Fruit fly (Drosophila melanogaster) whole organism, embryonic: Measurements from ENCODE around the gene PsGEF.

Experiments
- Ada2b ChIP-seq: fragments of 200-800 bp; sonication (Bioruptor generic); IDR thresholded peaks from 2 replicates; pipeline ENCODE4 v1.3.6; 2022; ENCODE audit warnings: missing biosample characterization, missing genetic modification characterization
- Antp ChIP-seq: fragments of 200-800 bp; sonication (Bioruptor generic); optimal IDR thresholded peaks from 3 replicates; lab custom pipeline; 2016; ENCODE audit warnings: missing biosample characterization, missing genetic modification characterization
- CG10366 ChIP-seq: fragments of 200-800 bp; sonication (Bioruptor generic); IDR thresholded peaks from 2 replicates; pipeline ENCODE4 v1.3.6; 2022; ENCODE audit warnings: missing biosample characterization, missing genetic modification characterization
- CG12769 ChIP-seq: fragments of 200-800 bp; sonication (Bioruptor generic); optimal IDR thresholded peaks from 2 replicates; lab custom pipeline; 2019; ENCODE audit warnings: missing biosample characterization, mild to moderate bottlenecking, missing genetic modification characterization, moderate library complexity
- CG13775 ChIP-seq: fragments of 200-800 bp; sonication (Bioruptor generic); optimal IDR thresholded peaks from 3 replicates; lab custom pipeline; 2017; ENCODE audit warnings: missing biosample characterization, mild to moderate bottlenecking, missing genetic modification characterization
- CG14050 ChIP-seq: fragments of 200-800 bp; sonication (Bioruptor generic); IDR thresholded peaks from 3 replicates; pipeline ENCODE4 v1.3.6; 2022; ENCODE audit warnings: missing biosample characterization, missing genetic modification characterization
- CG15073 ChIP-seq: fragments of 200-800 bp; sonication (Bioruptor generic); optimal IDR thresholded peaks from 2 replicates; lab custom pipeline; 2016; ENCODE audit warnings: missing biosample characterization, missing genetic modification characterization
- CG15696 ChIP-seq: fragments of 200-800 bp; sonication (Bioruptor generic); optimal IDR thresholded peaks from 2 replicates; lab custom pipeline; 2019; ENCODE audit warnings: missing biosample characterization, mild to moderate bottlenecking, missing genetic modification characterization, moderate library complexity
- CG18599 ChIP-seq: fragments of 200-800 bp; sonication (Bioruptor generic); optimal IDR thresholded peaks from 3 replicates; lab custom pipeline; 2017; ENCODE audit warnings: missing biosample characterization, missing genetic modification characterization, mild to moderate bottlenecking, moderate library complexity, missing genetic modification reagents
- CG3065 ChIP-seq: fragments of 200-800 bp; sonication (Bioruptor generic); optimal IDR thresholded peaks from 2 replicates; lab custom pipeline; 2016; ENCODE audit warnings: missing biosample characterization, missing genetic modification characterization
- CG5245 ChIP-seq: fragments of 200-800 bp; sonication (Bioruptor generic); optimal IDR thresholded peaks from 3 replicates; lab custom pipeline; 2016; ENCODE audit warnings: missing biosample characterization, missing genetic modification characterization
- CG7786 ChIP-seq: fragments of 200-800 bp; sonication (Bioruptor generic); optimal IDR thresholded peaks from 2 replicates; lab custom pipeline; 2016; ENCODE audit warnings: missing biosample characterization, missing genetic modification characterization
- CG9797 ChIP-seq: fragments of 200-800 bp; sonication (Bioruptor generic); optimal IDR thresholded peaks from 3 replicates; lab custom pipeline; 2018; ENCODE audit warnings: missing biosample characterization, mild to moderate bottlenecking, missing genetic modification characterization
- CTCF ChIP-seq: fragments of 200-800 bp; sonication (Bioruptor generic); optimal IDR thresholded peaks from 2 replicates; lab custom pipeline; 2017; ENCODE audit warnings: missing biosample characterization, mild to moderate bottlenecking, missing genetic modification characterization, moderate library complexity
- Dfd ChIP-seq, 2 experiments: fragments of >200 bp; optimal IDR thresholded peaks; 2 replicates each; lab custom pipeline; 2017; ENCODE audit warnings: missing biosample characterization in 2 of 2, missing genetic modification characterization in 2 of 2
- Dp ChIP-seq: fragments of 200-800 bp; sonication (Bioruptor generic); optimal IDR thresholded peaks from 2 replicates; lab custom pipeline; 2018; ENCODE audit warnings: missing biosample characterization, mild to moderate bottlenecking, missing genetic modification characterization, moderate library complexity
- Ets65A ChIP-seq: fragments of 200-800 bp; sonication (Bioruptor generic); peaks from one replicate; lab custom pipeline; 2016; ENCODE audit warnings: missing biosample characterization, missing genetic modification characterization
- HLH3B ChIP-seq: fragments of 200-800 bp; sonication (Bioruptor generic); IDR thresholded peaks from 2 replicates; pipeline ENCODE4 v1.3.6; 2022; ENCODE audit warnings: missing biosample characterization, missing genetic modification characterization
- HLHmδ ChIP-seq: fragments of 200-800 bp; sonication (Bioruptor generic); optimal IDR thresholded peaks from 2 replicates; lab custom pipeline; 2018; ENCODE audit warnings: missing biosample characterization, mild to moderate bottlenecking, missing genetic modification characterization, moderate library complexity
- Mes4 ChIP-seq: fragments of 200-800 bp; sonication (Bioruptor generic); optimal IDR thresholded peaks from 2 replicates; lab custom pipeline; 2016; ENCODE audit warnings: missing biosample characterization, missing genetic modification characterization
- Neu2 ChIP-seq: fragments of 200-800 bp; sonication (Bioruptor generic); optimal IDR thresholded peaks from 3 replicates; lab custom pipeline; 2016; ENCODE audit warnings: missing biosample characterization, missing genetic modification characterization, borderline replicate concordance
- Oli ChIP-seq: fragments of 200-800 bp; sonication (Bioruptor generic); optimal IDR thresholded peaks from 2 replicates; lab custom pipeline; 2018; ENCODE audit warnings: missing biosample characterization, mild to moderate bottlenecking, missing genetic modification characterization, moderate library complexity
- Sox102F ChIP-seq: fragments of 200-800 bp; sonication (Bioruptor generic); optimal IDR thresholded peaks from 2 replicates; lab custom pipeline; 2018; ENCODE audit warnings: missing biosample characterization, mild to moderate bottlenecking, missing genetic modification characterization, moderate library complexity
- Spps ChIP-seq: fragments of 200-800 bp; sonication (Bioruptor generic); optimal IDR thresholded peaks from 2 replicates; lab custom pipeline; 2018; ENCODE audit warnings: missing biosample characterization, mild to moderate bottlenecking, missing genetic modification characterization
- Ssrp ChIP-seq: fragments of 200-800 bp; sonication (Bioruptor generic); optimal IDR thresholded peaks from 2 replicates; lab custom pipeline; 2018; ENCODE audit warnings: missing biosample characterization, mild to moderate bottlenecking, missing genetic modification characterization, moderate library complexity
- Stat92E ChIP-seq, 3 experiments: fragments of >200 bp in 2 of 3; fragments of 200-800 bp in 1 of 3; sonication (Bioruptor generic) in 1 of 3; optimal IDR thresholded peaks; 2 replicates each; lab custom pipeline; 2017 to 2019; ENCODE audit warnings: missing biosample characterization in 3 of 3, missing genetic modification characterization in 3 of 3, mild to moderate bottlenecking in 1 of 3, moderate library complexity in 1 of 3
- TFAM ChIP-seq: fragments of 200-800 bp; sonication (Bioruptor generic); optimal IDR thresholded peaks from 2 replicates; lab custom pipeline; 2017; ENCODE audit warnings: missing biosample characterization, missing genetic modification characterization, inconsistent platforms
- al ChIP-seq: fragments of 200-800 bp; sonication (Bioruptor generic); IDR thresholded peaks from 2 replicates; pipeline ENCODE4 v1.3.6; 2022; ENCODE audit warnings: missing biosample characterization, missing genetic modification characterization
- ase ChIP-seq: fragments of 200-800 bp; sonication (Bioruptor generic); IDR thresholded peaks from 3 replicates; pipeline ENCODE4 v1.3.6; 2022; ENCODE audit warnings: missing biosample characterization, missing genetic modification characterization
- bigmax ChIP-seq: fragments of 200-800 bp; sonication (Bioruptor generic); optimal IDR thresholded peaks from 2 replicates; lab custom pipeline; 2018; ENCODE audit warnings: missing biosample characterization, mild to moderate bottlenecking, missing genetic modification characterization
- chn ChIP-seq: fragments of 200-800 bp; sonication (Bioruptor generic); optimal IDR thresholded peaks from 2 replicates; lab custom pipeline; 2016; ENCODE audit warnings: missing biosample characterization, missing genetic modification characterization
- crp ChIP-seq, 2 experiments: fragments of 200-800 bp; sonication (Bioruptor generic); optimal IDR thresholded peaks; 2 replicates in 1 of 2; 3 replicates in 1 of 2; lab custom pipeline; 2017; ENCODE audit warnings: missing biosample characterization in 2 of 2, missing genetic modification characterization in 2 of 2, mild to moderate bottlenecking in 1 of 2, moderate library complexity in 1 of 2
- dpn ChIP-seq, 2 experiments: fragments of 200-800 bp; sonication (Bioruptor generic); optimal IDR thresholded peaks; 3 replicates each; lab custom pipeline; 2016; ENCODE audit warnings: missing biosample characterization in 2 of 2, missing genetic modification characterization in 2 of 2
- emc ChIP-seq: fragments of 200-800 bp; sonication (Bioruptor generic); optimal IDR thresholded peaks from 2 replicates; lab custom pipeline; 2016; ENCODE audit warnings: missing biosample characterization, missing genetic modification characterization
- fru ChIP-seq: fragments of >200 bp; optimal IDR thresholded peaks from 2 replicates; lab custom pipeline; 2017
- grn ChIP-seq: fragments of 200-800 bp; sonication (Bioruptor generic); optimal IDR thresholded peaks from 3 replicates; lab custom pipeline; 2017; ENCODE audit warnings: missing biosample characterization, missing genetic modification characterization
- kni ChIP-seq: fragments of 200-800 bp; sonication (Bioruptor generic); optimal IDR thresholded peaks from 3 replicates; lab custom pipeline; 2017; ENCODE audit warnings: mild to moderate bottlenecking, missing biosample characterization, missing genetic modification reagents, missing genetic modification characterization
- mirr ChIP-seq: fragments of 200-800 bp; sonication (Bioruptor generic); optimal IDR thresholded peaks from 3 replicates; lab custom pipeline; 2018; ENCODE audit warnings: missing biosample characterization, mild to moderate bottlenecking, missing genetic modification characterization
- nmo ChIP-seq: fragments of 200-800 bp; sonication (Bioruptor generic); optimal IDR thresholded peaks from 2 replicates; lab custom pipeline; 2018; ENCODE audit warnings: missing biosample characterization, mild to moderate bottlenecking, missing genetic modification characterization, moderate library complexity
- p53 ChIP-seq: fragments of 200-800 bp; sonication (Bioruptor generic); optimal IDR thresholded peaks from 2 replicates; lab custom pipeline; 2016; ENCODE audit warnings: missing biosample characterization, missing genetic modification characterization
- pb ChIP-seq: fragments of 200-800 bp; sonication (Bioruptor generic); optimal IDR thresholded peaks from 3 replicates; lab custom pipeline; 2016; ENCODE audit warnings: missing biosample characterization, missing genetic modification characterization
- pnt ChIP-seq: fragments of 200-800 bp; sonication (Bioruptor generic); optimal IDR thresholded peaks from 3 replicates; lab custom pipeline; 2016; ENCODE audit warnings: missing biosample characterization, missing genetic modification characterization
- pzg ChIP-seq: fragments of 200-800 bp; sonication (Bioruptor generic); optimal IDR thresholded peaks from 3 replicates; lab custom pipeline; 2018; ENCODE audit warnings: missing biosample characterization, mild to moderate bottlenecking, missing genetic modification characterization, moderate library complexity
- ranshi ChIP-seq: fragments of 200-800 bp; sonication (Bioruptor generic); IDR thresholded peaks from 2 replicates; pipeline ENCODE4 v1.3.6; 2022; ENCODE audit warnings: missing biosample characterization, missing genetic modification characterization
- row ChIP-seq: fragments of 200-800 bp; sonication (Bioruptor generic); IDR thresholded peaks from 3 replicates; pipeline ENCODE4 v1.3.6; 2022; ENCODE audit warnings: missing biosample characterization, missing genetic modification characterization
- seq ChIP-seq: fragments of 200-800 bp; sonication (Bioruptor generic); IDR thresholded peaks from 2 replicates; pipeline ENCODE4 v1.3.6; 2022; ENCODE audit warnings: missing biosample characterization, missing genetic modification characterization
- slbo ChIP-seq: fragments of 200-800 bp; sonication (Bioruptor generic); IDR thresholded peaks from 2 replicates; pipeline ENCODE4 v1.3.6; 2022; ENCODE audit warnings: missing biosample characterization, missing genetic modification characterization
- tgo ChIP-seq: fragments of 200-800 bp; sonication (Bioruptor generic); IDR thresholded peaks from 3 replicates; pipeline ENCODE4 v1.3.6; 2022; ENCODE audit warnings: missing biosample characterization, missing genetic modification characterization
- toy ChIP-seq: fragments of 200-800 bp; sonication (Bioruptor generic); IDR thresholded peaks from 2 replicates; pipeline ENCODE4 v1.3.6; 2022; ENCODE audit warnings: missing biosample characterization, missing genetic modification characterization
- tup ChIP-seq: fragments of 200-800 bp; sonication (Bioruptor generic); optimal IDR thresholded peaks from 2 replicates; lab custom pipeline; 2016; ENCODE audit warnings: missing biosample characterization, mild to moderate bottlenecking, missing genetic modification characterization, moderate library complexity
- zf30C ChIP-seq: fragments of 200-800 bp; sonication (Bioruptor generic); optimal IDR thresholded peaks from 3 replicates; lab custom pipeline; 2018; ENCODE audit warnings: missing biosample characterization, mild to moderate bottlenecking, missing genetic modification characterization
- zfh1 ChIP-seq: fragments of 200-800 bp; sonication (Bioruptor generic); IDR thresholded peaks from 3 replicates; pipeline ENCODE4 v1.3.6; 2022; ENCODE audit warnings: missing biosample characterization, missing genetic modification characterization

PsGEF gene

DNA sequence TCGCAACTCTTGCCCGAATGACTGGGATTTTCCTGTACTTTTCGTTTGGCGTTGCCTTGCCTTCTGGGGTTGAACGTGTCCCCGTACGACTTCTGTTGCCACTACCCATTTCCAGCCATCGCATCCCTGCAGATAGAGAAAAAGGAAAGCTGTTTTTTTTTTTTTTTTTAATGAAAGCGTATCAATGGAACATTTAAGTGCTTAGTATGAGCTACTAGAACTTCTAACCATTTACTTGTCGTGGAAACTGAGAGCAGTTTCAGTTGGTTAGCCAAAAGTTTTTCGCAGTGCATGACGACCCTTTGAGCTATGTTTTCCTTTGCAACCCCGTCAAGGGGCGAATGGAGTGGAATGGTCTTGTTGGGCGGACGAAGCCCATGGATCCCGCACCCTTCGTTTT lies 58.2 kb downstream of the PsGEF start (continued):
- TF ChIP-seq kni (GFP tag; lab: Kevin White, UChicago) (no peak), CG10366 (peak; percentile 84), ranshi (GFP tag; lab: Robert Waterston, UW) (peak; percentile 61; the same call in 1 of the 2 replicates), nmo (GFP tag; lab: Kevin White, UChicago) (peak; percentile 81), slbo (GFP tag; lab: Robert Waterston, UW) (peak; percentile 82), Sox102F (peak; percentile 75), CG15073 (GFP tag; lab: Kevin White, UChicago) (no peak), seq (GFP tag; lab: Robert Waterston, UW) (peak; percentile 81), pzg (GFP tag; lab: Kevin White, UChicago) (no peak), Neu2 (GFP tag; lab: Kevin White, UChicago) (no peak), CG7786 (GFP tag; lab: Kevin White, UChicago) (peak; percentile 82), CG13775 (GFP tag; lab: Kevin White, UChicago) (peak; percentile 56), CG5245 (GFP tag; lab: Kevin White, UChicago) (peak; percentile 51), Oli (tag; lab: Kevin White, UChicago) (peak; percentile 66), Mes4 (GFP tag; lab: Kevin White, UChicago) (peak; percentile 79), crp (GFP tag; optimal IDR thresholded peaks at IDR 0.05; lab: Kevin White, UChicago) (peak in 1 of 2 experiments; percentile 18), CG3065 (GFP tag; lab: Kevin White, UChicago) (peak; percentile 15), Antp (GFP tag; lab: Kevin White, UChicago) (peak; percentile 76), Dp (GFP tag; lab: Kevin White, UChicago) (no peak), CTCF (GFP tag; lab: Kevin White, UChicago) (no peak), zfh1 (GFP tag; lab: Robert Waterston, UW) (peak; percentile 76), pnt (peak; percentile 73), grn (no peak), toy (GFP tag; lab: Robert Waterston, UW) (0 out of 2 replicates have a peak, but pooled peaks have one; percentile 37), Ssrp (tag; lab: Kevin White, UChicago) (peak; percentile 69), pb (GFP tag; lab: Kevin White, UChicago) (peak; percentile 54), row (peak; percentile 90), al (peak; percentile 17; the same call in 1 of the 2 replicates), HLH3B (GFP tag; lab: Robert Waterston, UW) (peak; percentile 69), Stat92E (GFP tag; optimal IDR thresholded peaks at IDR 0.05; lab: Kevin White, UChicago) (no peak), chn (peak; percentile 84), CG9797 (GFP tag; lab: Kevin White, UChicago) (no peak), CG12769 (tag; lab: Kevin White, UChicago) (no peak), Ets65A (GFP tag; lab: Kevin White, UChicago) (peak; percentile 95), TFAM (GFP tag; lab: Kevin White, UChicago) (no peak), bigmax (GFP tag; lab: Kevin White, UChicago) (no peak), CG15696 (tag; lab: Kevin White, UChicago) (no peak), emc (GFP tag; lab: Kevin White, UChicago) (peak; percentile 4), Ada2b (GFP tag; lab: Robert Waterston, UW) (peak; percentile 29; the same call in 1 of the 2 replicates), p53 (GFP tag; lab: Kevin White, UChicago) (no peak), ase (no peak), tgo (GFP tag; lab: Robert Waterston, UW) (peak; percentile 70), fru (lab: Kevin White, UChicago) (no peak), dpn (GFP tag; optimal IDR thresholded peaks at IDR 0.05; lab: Kevin White, UChicago) (peak; percentile 81 to 88), zf30C (GFP tag; lab: Kevin White, UChicago) (peak; percentile 68), HLHmδ (GFP tag; lab: Kevin White, UChicago) (no peak), Spps (tag; lab: Kevin White, UChicago) (no peak), mirr (no peak), tup (GFP tag; lab: Kevin White, UChicago) (no peak), CG14050 (GFP tag; lab: Robert Waterston, UW) (peak; percentile 88), Dfd (GFP tag; optimal IDR thresholded peaks at IDR 0.05; lab: Kevin White, UChicago) (no peak), CG18599 (GFP tag; lab: Kevin White, UChicago) (peak; percentile 84)
